Worm (Caenorhabditis elegans) whole organism, late embryonic: ENCODE results near the gene W02F12.2.

Experiments
- C38D4.7 ChIP-seq: fragments of 200-800 bp; sonication (Bioruptor generic); optimal IDR thresholded peaks from 2 replicates; lab custom pipeline; 2018; ENCODE audit warnings: mild to moderate bottlenecking, missing genetic modification characterization, moderate library complexity, missing compliant biosample characterization
- F13H6.1 ChIP-seq: sonication (generic microtip); optimal IDR thresholded peaks from 2 replicates; lab custom pipeline; 2016; ENCODE audit warnings: missing genetic modification characterization, missing compliant biosample characterization
- K02D7.2 ChIP-seq: sonication (generic microtip); optimal IDR thresholded peaks from 2 replicates; lab custom pipeline; 2017; ENCODE audit warnings: mild to moderate bottlenecking, missing genetic modification characterization, missing compliant biosample characterization
- K09A11.1 ChIP-seq: sonication (generic microtip); optimal IDR thresholded peaks from 2 replicates; lab custom pipeline; 2017; ENCODE audit warnings: antibody characterized with exemption, mild to moderate bottlenecking, missing genetic modification characterization, missing compliant biosample characterization; ENCODE audit not compliant: insufficient read depth
- T23F11.4 ChIP-seq: fragments of 200-800 bp; sonication (Bioruptor generic); optimal IDR thresholded peaks from 2 replicates; lab custom pipeline; 2018; ENCODE audit warnings: mild to moderate bottlenecking, missing genetic modification characterization, missing compliant biosample characterization
- ahr-1 ChIP-seq: sonication (generic microtip); optimal IDR thresholded peaks from 2 replicates; lab custom pipeline; 2016; ENCODE audit warnings: missing genetic modification characterization, missing compliant biosample characterization
- ceh-14 ChIP-seq: sonication (generic microtip); optimal IDR thresholded peaks from 2 replicates; lab custom pipeline; 2016; ENCODE audit warnings: missing genotype, missing genetic modification characterization, missing compliant biosample characterization
- ceh-2 ChIP-seq: sonication (generic microtip); optimal IDR thresholded peaks from 2 replicates; lab custom pipeline; 2016; ENCODE audit warnings: missing genotype, missing genetic modification characterization, missing compliant biosample characterization
- ceh-22 ChIP-seq: sonication (generic microtip); optimal IDR thresholded peaks from 2 replicates; lab custom pipeline; 2017; ENCODE audit warnings: missing biosample characterization, missing genetic modification characterization
- ceh-31 ChIP-seq: sonication (generic microtip); optimal IDR thresholded peaks from 2 replicates; lab custom pipeline; 2016; ENCODE audit warnings: missing genetic modification characterization, missing compliant biosample characterization
- ceh-45 ChIP-seq: fragments of 200-800 bp; sonication (Bioruptor generic); IDR thresholded peaks from 2 replicates; pipeline ENCODE4 v1.3.6; 2022; ENCODE audit warnings: missing genetic modification reagents, missing genetic modification characterization, missing compliant biosample characterization
- ceh-48 ChIP-seq: sonication (generic microtip); optimal IDR thresholded peaks from 2 replicates; lab custom pipeline; 2016; ENCODE audit warnings: missing genetic modification characterization, inconsistent platforms, missing compliant biosample characterization
- ceh-9 ChIP-seq: sonication (generic microtip); optimal IDR thresholded peaks from 2 replicates; lab custom pipeline; 2016; ENCODE audit warnings: mild to moderate bottlenecking, missing genetic modification characterization, inconsistent platforms, missing compliant biosample characterization
- che-1 ChIP-seq: sonication (generic microtip); optimal IDR thresholded peaks from 2 replicates; lab custom pipeline; 2016; ENCODE audit warnings: mild to moderate bottlenecking, missing genetic modification characterization, missing compliant biosample characterization
- dmd-4 ChIP-seq: sonication (generic microtip); optimal IDR thresholded peaks from 2 replicates; lab custom pipeline; 2016; ENCODE audit warnings: borderline replicate concordance, missing genetic modification characterization, missing compliant biosample characterization
- elt-2 ChIP-seq: sonication (generic microtip); optimal IDR thresholded peaks from 2 replicates; lab custom pipeline; 2016; ENCODE audit warnings: missing genetic modification reagents, missing genetic modification characterization, missing compliant biosample characterization
- elt-4 ChIP-seq: sonication (generic microtip); optimal IDR thresholded peaks from 2 replicates; lab custom pipeline; 2016; ENCODE audit warnings: missing genetic modification characterization, missing compliant biosample characterization
- eyg-1 ChIP-seq: sonication (generic microtip); optimal IDR thresholded peaks from 2 replicates; lab custom pipeline; 2016; ENCODE audit warnings: missing genotype, missing genetic modification characterization, missing compliant biosample characterization
- fkh-10 ChIP-seq: fragments of 150-350 bp; optimal IDR thresholded peaks from 2 replicates; lab custom pipeline; 2014; ENCODE audit warnings: missing biosample characterization, missing genetic modification reagents, missing genetic modification characterization
- hlh-13 ChIP-seq: fragments of 200-800 bp; sonication (Bioruptor generic); optimal IDR thresholded peaks from 2 replicates; lab custom pipeline; 2018; ENCODE audit warnings: mild to moderate bottlenecking, missing genetic modification characterization, missing compliant biosample characterization
- hlh-15 ChIP-seq: sonication (generic microtip); optimal IDR thresholded peaks from 2 replicates; lab custom pipeline; 2016; ENCODE audit warnings: missing genetic modification characterization, missing compliant biosample characterization
- hlh-30 ChIP-seq: sonication (generic microtip); optimal IDR thresholded peaks from 2 replicates; lab custom pipeline; 2017; ENCODE audit warnings: antibody characterized with exemption, missing genetic modification characterization, missing compliant biosample characterization; ENCODE audit not compliant: insufficient read depth
- hlh-6 ChIP-seq: sonication (generic microtip); optimal IDR thresholded peaks from 2 replicates; lab custom pipeline; 2016; ENCODE audit warnings: missing genotype, missing genetic modification characterization, missing compliant biosample characterization
- hlh-8 ChIP-seq: sonication (generic microtip); optimal IDR thresholded peaks from 2 replicates; lab custom pipeline; 2016; ENCODE audit warnings: missing genotype, missing genetic modification characterization, missing compliant biosample characterization
- madf-2 ChIP-seq: sonication (generic microtip); optimal IDR thresholded peaks from 2 replicates; lab custom pipeline; 2017; ENCODE audit warnings: missing genetic modification characterization, missing compliant biosample characterization
- mec-3 ChIP-seq: sonication (generic microtip); optimal IDR thresholded peaks from 2 replicates; lab custom pipeline; 2016; ENCODE audit warnings: borderline replicate concordance, missing genetic modification characterization, missing compliant biosample characterization
- npax-4 ChIP-seq: sonication (generic microtip); optimal IDR thresholded peaks from 2 replicates; lab custom pipeline; 2016; ENCODE audit warnings: missing genetic modification characterization, missing compliant biosample characterization
- pat-9 ChIP-seq: fragments of 200-800 bp; sonication (Bioruptor generic); optimal IDR thresholded peaks from 2 replicates; lab custom pipeline; 2018; ENCODE audit warnings: mild to moderate bottlenecking, missing genetic modification characterization, moderate library complexity, missing compliant biosample characterization
- pha-2 ChIP-seq: sonication (generic microtip); optimal IDR thresholded peaks from 2 replicates; lab custom pipeline; 2017; ENCODE audit warnings: mild to moderate bottlenecking, missing genetic modification characterization, missing compliant biosample characterization
- pros-1 ChIP-seq: fragments of 150-350 bp; optimal IDR thresholded peaks from 2 replicates; lab custom pipeline; 2014; ENCODE audit warnings: missing biosample characterization, missing genetic modification reagents, missing genetic modification characterization
- ref-2 ChIP-seq: sonication (generic microtip); optimal IDR thresholded peaks from 2 replicates; lab custom pipeline; 2016; ENCODE audit warnings: missing genetic modification characterization, missing compliant biosample characterization
- rnt-1 ChIP-seq: sonication (generic microtip); optimal IDR thresholded peaks from 2 replicates; lab custom pipeline; 2016; ENCODE audit warnings: missing genetic modification characterization, missing compliant biosample characterization
- sdc-2 ChIP-seq: sonication (generic microtip); optimal IDR thresholded peaks from 2 replicates; lab custom pipeline; 2016; ENCODE audit warnings: missing genotype, missing genetic modification characterization, missing compliant biosample characterization
- sox-2 ChIP-seq: fragments of 200-800 bp; sonication (Bioruptor generic); IDR thresholded peaks from 2 replicates; pipeline ENCODE4 v1.3.6; 2022; ENCODE audit warnings: missing genetic modification reagents, missing genetic modification characterization, missing compliant biosample characterization
- tbx-7 ChIP-seq: sonication (generic microtip); optimal IDR thresholded peaks from 2 replicates; lab custom pipeline; 2016; ENCODE audit warnings: missing genotype, missing genetic modification characterization, missing compliant biosample characterization
- ttx-3 ChIP-seq: sonication (generic microtip); optimal IDR thresholded peaks from 2 replicates; lab custom pipeline; 2016; ENCODE audit warnings: missing genetic modification reagents, missing genetic modification characterization, missing compliant biosample characterization
- unc-3 ChIP-seq, 2 experiments: fragments of 200-800 bp in 1 of 2; sonication (Bioruptor generic) in 1 of 2; sonication (generic microtip) in 1 of 2; conservative IDR thresholded peaks in 1 of 2; optimal IDR thresholded peaks in 1 of 2; 2 replicates each; pipeline versions ENCODE4 v1.3.6 to Lab custom; 2016 to 2022; ENCODE audit warnings: missing compliant biosample characterization in 2 of 2, missing genetic modification characterization in 2 of 2, missing genetic modification reagents in 1 of 2
- unc-42 ChIP-seq: sonication (generic microtip); optimal IDR thresholded peaks from 2 replicates; lab custom pipeline; 2016; ENCODE audit warnings: missing genotype, missing genetic modification characterization, missing compliant biosample characterization
- unc-55 ChIP-seq: sonication (generic microtip); optimal IDR thresholded peaks from 2 replicates; lab custom pipeline; 2017; ENCODE audit warnings: missing biosample characterization, missing genetic modification reagents, missing genetic modification characterization
- unc-86 ChIP-seq: sonication (generic microtip); optimal IDR thresholded peaks from 2 replicates; lab custom pipeline; 2016; ENCODE audit warnings: missing genetic modification characterization, missing compliant biosample characterization
- ztf-16 ChIP-seq: sonication (generic microtip); optimal IDR thresholded peaks from 2 replicates; lab custom pipeline; 2017; ENCODE audit warnings: missing genetic modification characterization, missing compliant biosample characterization

Gene W02F12.2

ce11 chrV:6704482-6704881, 7.0 kb upstream of the W02F12.2 start:
- TF ChIP-seq sdc-2 (no peak), F13H6.1 (tag; lab: Kevin White, UChicago) (no peak), hlh-8 (tag; lab: Kevin White, UChicago) (no peak), hlh-15 (tag; lab: Kevin White, UChicago) (no peak), unc-55 (GFP tag; lab: Kevin White, UChicago) (no peak), hlh-30 (tag; lab: Kevin White, UChicago) (no peak), ceh-45 (GFP tag; lab: Robert Waterston, UW) (no peak), C38D4.7 (GFP tag; lab: Kevin White, UChicago) (no peak), dmd-4 (tag; lab: Kevin White, UChicago) (no peak), pat-9 (tag; lab: Kevin White, UChicago) (no peak), ceh-48 (tag; lab: Kevin White, UChicago) (no peak), ztf-16 (tag; lab: Kevin White, UChicago) (no peak), ahr-1 (tag; lab: Kevin White, UChicago) (no peak), sox-2 (GFP tag; lab: Robert Waterston, UW) (no peak), K09A11.1 (no peak), elt-4 (no peak), elt-2 (tag; lab: Kevin White, UChicago) (no peak), hlh-6 (no peak), ceh-9 (tag; lab: Kevin White, UChicago) (no peak)
- TF ChIP-seq, all 69 proteins: peak for 0

- no peak for TF ChIP-seq pha-2 (tag; lab: Kevin White, UChicago)
- no peak for TF ChIP-seq mec-3 (tag; lab: Kevin White, UChicago)
- TF ChIP-seq fkh-10 (GFP tag; lab: Kevin White, UChicago), result no peak
- TF ChIP-seq unc-42 (tag; lab: Kevin White, UChicago), result no peak
- TF ChIP-seq hlh-30 (tag; lab: Kevin White, UChicago), result no peak
- no peak for TF ChIP-seq sdc-2
Observed at ce11 chrV:6702692-6703091, 5.2 kb upstream of the W02F12.2 start, which contains the start of gene era-1. Gene era-1 (plus strand): TSS chrV:6703057.

ce11 chrV:6699833-6700232, 2.4 kb upstream of the W02F12.2 start:
- TF ChIP-seq sdc-2, result no peak
- no peak for TF ChIP-seq pros-1
- TF ChIP-seq rnt-1 (tag; lab: Kevin White, UChicago), result no peak
- no peak for TF ChIP-seq ceh-14 (tag; lab: Kevin White, UChicago)
- no peak for TF ChIP-seq unc-3 (GFP tag; conservative IDR thresholded peaks at IDR 0.05; lab: Robert Waterston, UW)
- TF ChIP-seq unc-3 (tag; optimal IDR thresholded peaks at IDR 0.05; lab: Kevin White, UChicago), result no peak
- TF ChIP-seq tbx-7 (tag; lab: Kevin White, UChicago), result no peak
- no peak for TF ChIP-seq ceh-2 (tag; lab: Kevin White, UChicago)
- TF ChIP-seq pha-2 (tag; lab: Kevin White, UChicago), result no peak
- TF ChIP-seq npax-4 (tag; lab: Kevin White, UChicago), result no peak
- no peak for TF ChIP-seq che-1
- TF ChIP-seq fkh-10 (GFP tag; lab: Kevin White, UChicago), result no peak
- TF ChIP-seq dmd-4 (tag; lab: Kevin White, UChicago), result no peak
- no peak for TF ChIP-seq sox-2 (GFP tag; lab: Robert Waterston, UW)
- no peak for TF ChIP-seq hlh-13 (GFP tag; lab: Kevin White, UChicago)

- TF ChIP-seq ceh-31, result no peak
- no peak for TF ChIP-seq K09A11.1
- no peak for TF ChIP-seq eyg-1 (tag; lab: Kevin White, UChicago)
- no peak for TF ChIP-seq ceh-2 (tag; lab: Kevin White, UChicago)
- TF ChIP-seq unc-86 (tag; lab: Kevin White, UChicago), result no peak
- TF ChIP-seq madf-2, result no peak
- TF ChIP-seq ahr-1 (tag; lab: Kevin White, UChicago), result no peak
- no peak for TF ChIP-seq ceh-22 (tag; lab: Kevin White, UChicago)
- no peak for TF ChIP-seq T23F11.4
- no peak for TF ChIP-seq ttx-3 (tag; lab: Kevin White, UChicago)
- TF ChIP-seq ceh-48 (tag; lab: Kevin White, UChicago), result no peak
- no peak for TF ChIP-seq pat-9 (tag; lab: Kevin White, UChicago)
- no peak for TF ChIP-seq hlh-13 (GFP tag; lab: Kevin White, UChicago)
- no peak for TF ChIP-seq F13H6.1 (tag; lab: Kevin White, UChicago)
- no peak for TF ChIP-seq K02D7.2
- TF ChIP-seq sox-2 (GFP tag; lab: Robert Waterston, UW), result no peak
- TF ChIP-seq ref-2 (tag; lab: Kevin White, UChicago), result no peak
- TF ChIP-seq unc-42 (tag; lab: Kevin White, UChicago), result no peak
- no peak for TF ChIP-seq fkh-10 (GFP tag; lab: Kevin White, UChicago)
- TF ChIP-seq, all 69 proteins: peak for 0
Observed at ce11 chrV:6699021-6699420, 1.6 kb upstream of the W02F12.2 start.
